Fruit fly (Drosophila melanogaster) whole organism, adult: Measurements from ENCODE around the gene CG34461.

Source experiments
- CG33017 ChIP-seq: fragments of 200-800 bp; sonication (Bioruptor generic); optimal IDR thresholded peaks from 2 replicates; lab custom pipeline; 2018; ENCODE audit warnings: missing biosample characterization, mild to moderate bottlenecking, missing genetic modification characterization, moderate library complexity
- CG7045 ChIP-seq: fragments of 200-800 bp; sonication (Bioruptor generic); optimal IDR thresholded peaks from 2 replicates; lab custom pipeline; 2017; ENCODE audit warnings: missing biosample characterization, mild to moderate bottlenecking, missing genetic modification characterization
- Crg-1 ChIP-seq: fragments of 200-800 bp; sonication (Bioruptor generic); optimal IDR thresholded peaks from 2 replicates; lab custom pipeline; 2016; ENCODE audit warnings: missing biosample characterization, missing genetic modification characterization
- Mnt ChIP-seq: fragments of 200-800 bp; sonication (Bioruptor generic); optimal IDR thresholded peaks from 2 replicates; lab custom pipeline; 2016; ENCODE audit warnings: missing biosample characterization, mild to moderate bottlenecking, missing genetic modification characterization
- cic ChIP-seq: fragments of 200-800 bp; sonication (Bioruptor generic); optimal IDR thresholded peaks from 2 replicates; lab custom pipeline; 2017; ENCODE audit warnings: missing biosample characterization, mild to moderate bottlenecking, missing genetic modification characterization, moderate library complexity
- kay ChIP-seq: fragments of 200-800 bp; sonication (Bioruptor generic); peaks from one replicate; lab custom pipeline; 2016; ENCODE audit warnings: missing biosample characterization, missing genetic modification characterization, borderline replicate concordance
- ovo ChIP-seq: fragments of 200-800 bp; sonication (Bioruptor generic); optimal IDR thresholded peaks from 2 replicates; lab custom pipeline; 2016; ENCODE audit warnings: missing biosample characterization, missing genetic modification characterization

DNA sequence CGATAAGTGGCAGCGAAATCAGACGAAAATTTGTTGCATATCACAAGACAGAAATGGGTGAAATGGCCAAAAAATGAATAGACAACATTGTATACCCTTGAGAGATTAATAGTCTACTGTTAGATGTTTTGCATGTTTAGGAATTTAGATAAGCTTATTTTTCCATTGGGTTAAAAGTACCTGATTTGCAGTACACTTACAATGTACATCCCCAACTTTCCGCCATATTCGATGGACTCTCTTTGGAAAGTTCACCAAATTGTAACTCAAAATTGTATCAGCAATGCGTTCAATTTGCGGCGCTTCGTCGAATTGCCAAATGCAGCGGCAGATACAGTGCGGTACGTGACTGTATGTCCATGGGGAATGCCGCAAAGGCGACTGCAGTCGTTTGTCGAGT lies 8.7 kb downstream of the CG34461 start:
- TF ChIP-seq Mnt (GFP tag; lab: Kevin White, UChicago) (no peak), CG33017 (tag; lab: Kevin White, UChicago) (no peak), kay (GFP tag; lab: Kevin White, UChicago) (no peak), cic (GFP tag; lab: Kevin White, UChicago) (no peak), Crg-1 (no peak), CG7045 (no peak), ovo (no peak)
